Fruit fly (Drosophila melanogaster) whole organism, embryonic: Measurements from ENCODE around the gene Ube3a.

ENCODE experiments used
- Awh ChIP-seq: fragments of 200-800 bp; sonication (Bioruptor generic); IDR thresholded peaks from 2 replicates; pipeline ENCODE4, ENCODE4 v1.3.6; 2022; ENCODE audit warnings: missing biosample characterization, missing genetic modification characterization
- CG10209 ChIP-seq: fragments of 200-800 bp; sonication (Bioruptor generic); optimal IDR thresholded peaks from 3 replicates; lab custom pipeline; 2017; ENCODE audit warnings: missing biosample characterization, mild to moderate bottlenecking, missing genetic modification characterization, missing genetic modification reagents
- CG13287 ChIP-seq: fragments of 200-800 bp; sonication (Bioruptor generic); IDR thresholded peaks from 2 replicates; pipeline ENCODE4 v1.3.6; 2022; ENCODE audit warnings: missing biosample characterization, missing genetic modification characterization; ENCODE audit not compliant: partially characterized antibody
- CG14014 ChIP-seq: fragments of 200-800 bp; sonication (Bioruptor generic); IDR thresholded peaks from 2 replicates; pipeline ENCODE4 v1.3.6; 2022; ENCODE audit warnings: missing biosample characterization, missing genetic modification characterization
- CG15514 ChIP-seq: fragments of 200-800 bp; sonication (Bioruptor generic); optimal IDR thresholded peaks from 3 replicates; lab custom pipeline; 2017; ENCODE audit warnings: missing biosample characterization, missing genetic modification characterization, mild to moderate bottlenecking, moderate library complexity, missing genetic modification reagents
- CG16779 ChIP-seq: fragments of 200-800 bp; sonication (Bioruptor generic); IDR thresholded peaks from 2 replicates; pipeline ENCODE4 v1.3.6; 2022; ENCODE audit warnings: missing biosample characterization, missing genetic modification characterization
- CG18619 ChIP-seq: fragments of 200-800 bp; sonication (Bioruptor generic); optimal IDR thresholded peaks from 3 replicates; lab custom pipeline; 2017; ENCODE audit warnings: missing biosample characterization, mild to moderate bottlenecking, missing genetic modification characterization
- CG18764 ChIP-seq: fragments of 200-800 bp; sonication (Bioruptor generic); optimal IDR thresholded peaks from 3 replicates; lab custom pipeline; 2016; ENCODE audit warnings: missing biosample characterization, missing genetic modification characterization
- CG31388 ChIP-seq: fragments of 200-800 bp; sonication (Bioruptor generic); optimal IDR thresholded peaks from 2 replicates; lab custom pipeline; 2016; ENCODE audit warnings: missing biosample characterization, missing genetic modification characterization
- CG33213 ChIP-seq: fragments of 200-800 bp; sonication (Bioruptor generic); optimal IDR thresholded peaks from 3 replicates; lab custom pipeline; 2016; ENCODE audit warnings: missing biosample characterization, missing genetic modification characterization
- CG3726 ChIP-seq: fragments of 200-800 bp; sonication (Bioruptor generic); IDR thresholded peaks from 3 replicates; pipeline ENCODE4, ENCODE4 v1.3.6; 2022; ENCODE audit warnings: missing biosample characterization, missing genetic modification characterization
- CG3995 ChIP-seq: fragments of 200-800 bp; sonication (Bioruptor generic); optimal IDR thresholded peaks from 3 replicates; lab custom pipeline; 2016; ENCODE audit warnings: missing biosample characterization, missing genetic modification characterization
- CG6765 ChIP-seq: fragments of 200-800 bp; sonication (Bioruptor generic); optimal IDR thresholded peaks from 3 replicates; lab custom pipeline; 2017; ENCODE audit warnings: missing biosample characterization, mild to moderate bottlenecking, missing genetic modification characterization
- CG7271 ChIP-seq: fragments of 200-800 bp; sonication (Bioruptor generic); optimal IDR thresholded peaks from 2 replicates; lab custom pipeline; 2018; ENCODE audit warnings: missing biosample characterization, mild to moderate bottlenecking, missing genetic modification characterization, moderate library complexity
- CG7987 ChIP-seq: fragments of 200-800 bp; sonication (Bioruptor generic); optimal IDR thresholded peaks from 2 replicates; lab custom pipeline; 2018; ENCODE audit warnings: missing biosample characterization, mild to moderate bottlenecking, missing genetic modification characterization, moderate library complexity
- CG8281 ChIP-seq: fragments of 200-800 bp; sonication (Bioruptor generic); optimal IDR thresholded peaks from 2 replicates; lab custom pipeline; 2018; ENCODE audit warnings: missing biosample characterization, mild to moderate bottlenecking, missing genetic modification characterization, moderate library complexity
- Camta ChIP-seq: fragments of 200-800 bp; sonication (Bioruptor generic); optimal IDR thresholded peaks from 2 replicates; lab custom pipeline; 2016; ENCODE audit warnings: missing biosample characterization, missing genetic modification characterization
- Dip3 ChIP-seq: fragments of 200-800 bp; sonication (Bioruptor generic); optimal IDR thresholded peaks from 3 replicates; lab custom pipeline; 2016; ENCODE audit warnings: missing biosample characterization, missing genetic modification characterization
- Dp ChIP-seq: fragments of 200-800 bp; sonication (Bioruptor generic); optimal IDR thresholded peaks from 2 replicates; lab custom pipeline; 2018; ENCODE audit warnings: missing biosample characterization, mild to moderate bottlenecking, missing genetic modification characterization, moderate library complexity
- Drgx ChIP-seq: fragments of 200-800 bp; sonication (Bioruptor generic); IDR thresholded peaks from 2 replicates; pipeline ENCODE4 v1.3.6; 2022; ENCODE audit warnings: missing biosample characterization, missing genetic modification characterization
- Elba2 ChIP-seq: fragments of 200-800 bp; sonication (Bioruptor generic); optimal IDR thresholded peaks from 3 replicates; lab custom pipeline; 2016; ENCODE audit warnings: missing biosample characterization, missing genetic modification characterization
- Hmr ChIP-seq: fragments of 200-800 bp; sonication (Bioruptor generic); optimal IDR thresholded peaks from 3 replicates; lab custom pipeline; 2017; ENCODE audit warnings: mild to moderate bottlenecking, missing biosample characterization, missing genetic modification reagents, missing genetic modification characterization
- MBD-R2 ChIP-seq: fragments of 200-800 bp; sonication (Bioruptor generic); IDR thresholded peaks from 2 replicates; pipeline ENCODE4 v1.3.6; 2022; ENCODE audit warnings: missing biosample characterization, missing genetic modification characterization
- MESR4 ChIP-seq: fragments of 200-800 bp; sonication (Bioruptor generic); optimal IDR thresholded peaks from 2 replicates; lab custom pipeline; 2018; ENCODE audit warnings: missing biosample characterization, mild to moderate bottlenecking, missing genetic modification characterization, moderate library complexity
- Med ChIP-seq: fragments of 200-800 bp; sonication (Bioruptor generic); peaks from one replicate; lab custom pipeline; 2016; ENCODE audit warnings: missing biosample characterization, missing genetic modification characterization, mild to moderate bottlenecking, inconsistent platforms, moderate library complexity
- PHDP ChIP-seq: fragments of 200-800 bp; sonication (Bioruptor generic); optimal IDR thresholded peaks from 3 replicates; lab custom pipeline; 2018; ENCODE audit warnings: missing biosample characterization, mild to moderate bottlenecking, missing genetic modification characterization, moderate library complexity
- Ssrp ChIP-seq: fragments of 200-800 bp; sonication (Bioruptor generic); optimal IDR thresholded peaks from 2 replicates; lab custom pipeline; 2018; ENCODE audit warnings: missing biosample characterization, mild to moderate bottlenecking, missing genetic modification characterization, moderate library complexity
- bcd ChIP-seq: fragments of 200-800 bp; sonication (Bioruptor generic); optimal IDR thresholded peaks from 2 replicates; lab custom pipeline; 2017; ENCODE audit warnings: missing biosample characterization, mild to moderate bottlenecking, missing genetic modification characterization
- chif ChIP-seq, 2 experiments: fragments of 200-800 bp; sonication (Bioruptor generic); optimal IDR thresholded peaks; 3 replicates each; lab custom pipeline; 2016; ENCODE audit warnings: missing biosample characterization in 2 of 2, missing genetic modification characterization in 2 of 2
- crp ChIP-seq, 2 experiments: fragments of 200-800 bp; sonication (Bioruptor generic); optimal IDR thresholded peaks; 2 replicates in 1 of 2; 3 replicates in 1 of 2; lab custom pipeline; 2017; ENCODE audit warnings: missing biosample characterization in 2 of 2, missing genetic modification characterization in 2 of 2, mild to moderate bottlenecking in 1 of 2, moderate library complexity in 1 of 2
- danr ChIP-seq: fragments of 200-800 bp; sonication (Bioruptor generic); IDR thresholded peaks from 2 replicates; pipeline ENCODE4 v1.3.6; 2022; ENCODE audit warnings: missing biosample characterization, missing genetic modification characterization
- dmrt99B ChIP-seq: fragments of 200-800 bp; sonication (Bioruptor generic); optimal IDR thresholded peaks from 2 replicates; lab custom pipeline; 2018; ENCODE audit warnings: missing biosample characterization, mild to moderate bottlenecking, missing genetic modification characterization, moderate library complexity
- emc ChIP-seq: fragments of 200-800 bp; sonication (Bioruptor generic); optimal IDR thresholded peaks from 2 replicates; lab custom pipeline; 2016; ENCODE audit warnings: missing biosample characterization, missing genetic modification characterization
- gfzf ChIP-seq: fragments of 200-800 bp; sonication (Bioruptor generic); optimal IDR thresholded peaks from 2 replicates; lab custom pipeline; 2016; ENCODE audit warnings: missing biosample characterization, mild to moderate bottlenecking, missing genetic modification characterization, moderate library complexity
- ham ChIP-seq: fragments of 200-800 bp; sonication (Bioruptor generic); IDR thresholded peaks from 2 replicates; pipeline ENCODE4 v1.3.6; 2022; ENCODE audit warnings: missing biosample characterization, missing genetic modification characterization
- hbn ChIP-seq: fragments of 200-800 bp; sonication (Bioruptor generic); IDR thresholded peaks from 2 replicates; pipeline ENCODE4 v1.3.6; 2022; ENCODE audit warnings: missing biosample characterization, missing genetic modification characterization; ENCODE audit not compliant: partially characterized antibody
- lov ChIP-seq, 2 experiments: fragments of 200-800 bp in 1 of 2; fragments of >200 bp in 1 of 2; sonication (Bioruptor generic) in 1 of 2; IDR thresholded peaks in 1 of 2; optimal IDR thresholded peaks in 1 of 2; 2 replicates in 1 of 2; 3 replicates in 1 of 2; pipeline versions ENCODE4 v1.3.6 to Lab custom; 2017 to 2022; ENCODE audit warnings: missing biosample characterization in 1 of 2, missing genetic modification characterization in 1 of 2
- odd ChIP-seq: fragments of 200-800 bp; sonication (Bioruptor generic); optimal IDR thresholded peaks from 2 replicates; lab custom pipeline; 2017; ENCODE audit warnings: missing biosample characterization, mild to moderate bottlenecking, missing genetic modification characterization
- otp ChIP-seq: fragments of 200-800 bp; sonication (Bioruptor generic); IDR thresholded peaks from 3 replicates; pipeline ENCODE4, ENCODE4 v1.3.6; 2022; ENCODE audit warnings: missing biosample characterization, missing genetic modification characterization
- pita ChIP-seq: fragments of 200-800 bp; sonication (Bioruptor generic); optimal IDR thresholded peaks from 2 replicates; lab custom pipeline; 2017; ENCODE audit warnings: missing biosample characterization, mild to moderate bottlenecking, missing genetic modification characterization
- pnt ChIP-seq: fragments of 200-800 bp; sonication (Bioruptor generic); optimal IDR thresholded peaks from 3 replicates; lab custom pipeline; 2016; ENCODE audit warnings: missing biosample characterization, missing genetic modification characterization
- sc ChIP-seq, 3 experiments: fragments of >200 bp in 2 of 3; fragments of 200-800 bp in 1 of 3; sonication (Bioruptor generic) in 1 of 3; optimal IDR thresholded peaks; 2 replicates in 2 of 3; 3 replicates in 1 of 3; lab custom pipeline; 2017; ENCODE audit warnings: mild to moderate bottlenecking in 1 of 3, missing biosample characterization in 1 of 3, missing genetic modification characterization in 1 of 3, missing genetic modification reagents in 1 of 3
- schlank ChIP-seq: fragments of 200-800 bp; sonication (Bioruptor generic); optimal IDR thresholded peaks from 2 replicates; lab custom pipeline; 2018; ENCODE audit warnings: missing biosample characterization, mild to moderate bottlenecking, missing genetic modification characterization
- stwl ChIP-seq: fragments of 200-800 bp; sonication (Bioruptor generic); optimal IDR thresholded peaks from 3 replicates; lab custom pipeline; 2018; ENCODE audit warnings: missing biosample characterization, mild to moderate bottlenecking, missing genetic modification characterization, moderate library complexity
- tap ChIP-seq: fragments of 200-800 bp; optimal IDR thresholded peaks from 3 replicates; lab custom pipeline; 2019; ENCODE audit warnings: missing biosample characterization, mild to moderate bottlenecking, missing genetic modification characterization, moderate library complexity
- tx ChIP-seq: fragments of 200-800 bp; sonication (Bioruptor generic); optimal IDR thresholded peaks from 2 replicates; lab custom pipeline; 2016; ENCODE audit warnings: missing biosample characterization, missing genetic modification characterization
- vnd ChIP-seq: fragments of 200-800 bp; sonication (Bioruptor generic); IDR thresholded peaks from 3 replicates; pipeline ENCODE4 v1.3.6; 2022; ENCODE audit warnings: missing biosample characterization, missing genetic modification characterization; ENCODE audit not compliant: partially characterized antibody

Ube3a gene

dm6 chr3L:11169299-11170181 is 40.8 kb downstream of the Ube3a start, which contains the start of the genes wls and Adck5 (continued):
- peak; percentile 71 for TF ChIP-seq schlank
- peak; percentile 81 for TF ChIP-seq Hmr (GFP tag; lab: Kevin White, UChicago)
- no peak for TF ChIP-seq tap (tag; lab: Kevin White, UChicago)
- no peak for TF ChIP-seq pita
- TF ChIP-seq CG18764 (GFP tag; lab: Kevin White, UChicago), result peak; percentile 28
- no peak for TF ChIP-seq dmrt99B (tag; lab: Kevin White, UChicago)
- TF ChIP-seq CG15514, result peak; percentile 78
- peak; percentile 59 for TF ChIP-seq Camta (GFP tag; lab: Kevin White, UChicago)
- TF ChIP-seq Awh, result 0 out of 2 replicates have a peak, but pooled peaks have one; percentile 35
- TF ChIP-seq CG33213 (GFP tag; lab: Kevin White, UChicago), result peak; percentile 15
- no peak for TF ChIP-seq lov (optimal IDR thresholded peaks at IDR 0.05; lab: Kevin White, UChicago)
- TF ChIP-seq lov (GFP tag; IDR thresholded peaks at IDR 0.05; lab: Robert Waterston, UW), result peak; percentile 46; the same call in 1 of the 3 replicates
- peak; percentile 20; the same call in 1 of the 2 replicates for TF ChIP-seq CG14014
- peak; percentile 73 for TF ChIP-seq CG6765 (GFP tag; lab: Kevin White, UChicago)
- peak; percentile 61 for TF ChIP-seq CG10209
- peak; percentile 12 for TF ChIP-seq Dip3 (GFP tag; lab: Kevin White, UChicago)
- no peak for TF ChIP-seq sc (optimal IDR thresholded peaks at IDR 0.05; lab: Kevin White, UChicago)
- peak; percentile 36 for TF ChIP-seq sc (GFP tag; optimal IDR thresholded peaks at IDR 0.05; lab: Kevin White, UChicago)
- TF ChIP-seq PHDP, result peak; percentile 61
- TF ChIP-seq CG7271 (tag; lab: Kevin White, UChicago), result peak; percentile 50
- peak; percentile 15 for TF ChIP-seq CG8281 (tag; lab: Kevin White, UChicago)
- no peak for TF ChIP-seq CG3726 (GFP tag; lab: Robert Waterston, UW)
- 0 out of 3 replicates have a peak, but pooled peaks have one; percentile 27 for TF ChIP-seq otp (GFP tag; lab: Robert Waterston, UW)
- TF ChIP-seq Drgx (GFP tag; lab: Robert Waterston, UW), result no peak; the same call in 1 of the 2 replicates
- peak; percentile 59 for TF ChIP-seq bcd (GFP tag; lab: Kevin White, UChicago)
- TF ChIP-seq tx (GFP tag; lab: Kevin White, UChicago), result no peak
- peak; percentile 66 for TF ChIP-seq odd (GFP tag; lab: Kevin White, UChicago)
- peak; percentile 81 for TF ChIP-seq CG7987 (GFP tag; lab: Kevin White, UChicago)
- peak; percentile 68 for TF ChIP-seq CG3995 (GFP tag; lab: Kevin White, UChicago)
- TF ChIP-seq Ssrp (tag; lab: Kevin White, UChicago), result peak; percentile 6
- TF ChIP-seq hbn, result 0 out of 2 replicates have a peak, but pooled peaks have one; percentile 27

- TF ChIP-seq MBD-R2 (GFP tag; lab: Robert Waterston, UW) (peak; percentile 69), pnt (GFP tag; lab: Kevin White, UChicago) (no peak), CG18619 (GFP tag; lab: Kevin White, UChicago) (no peak), CG3726 (GFP tag; lab: Robert Waterston, UW) (no peak), emc (GFP tag; lab: Kevin White, UChicago) (no peak), Med (GFP tag; lab: Kevin White, UChicago) (peak; percentile 63), gfzf (peak; percentile 77), chif (GFP tag; optimal IDR thresholded peaks at IDR 0.05; lab: Kevin White, UChicago) (no peak), Dp (peak; percentile 24), CG16779 (no peak), CG31388 (GFP tag; lab: Kevin White, UChicago) (no peak), CG13287 (GFP tag; lab: Robert Waterston, UW) (peak; percentile 33; the same call in 1 of the 2 replicates), Elba2 (GFP tag; lab: Kevin White, UChicago) (peak; percentile 38), danr (GFP tag; lab: Robert Waterston, UW) (no peak), ham (GFP tag; lab: Robert Waterston, UW) (no peak), MESR4 (GFP tag; lab: Kevin White, UChicago) (peak; percentile 23), stwl (tag; lab: Kevin White, UChicago) (peak; percentile 80), vnd (GFP tag; lab: Robert Waterston, UW) (no peak), crp (GFP tag; optimal IDR thresholded peaks at IDR 0.05; lab: Kevin White, UChicago) (peak in 1 of 2 experiments; percentile 51)
Measured at dm6 chr3L:11164899-11165298, 45.5 kb downstream of the Ube3a start, which contains the start of gene Alg10. Gene Alg10, plus strand, starts transcription at chr3L:11164971.
